Worm (Caenorhabditis elegans): Measurements from ENCODE around the gene Y102A11A.2.

DNA sequence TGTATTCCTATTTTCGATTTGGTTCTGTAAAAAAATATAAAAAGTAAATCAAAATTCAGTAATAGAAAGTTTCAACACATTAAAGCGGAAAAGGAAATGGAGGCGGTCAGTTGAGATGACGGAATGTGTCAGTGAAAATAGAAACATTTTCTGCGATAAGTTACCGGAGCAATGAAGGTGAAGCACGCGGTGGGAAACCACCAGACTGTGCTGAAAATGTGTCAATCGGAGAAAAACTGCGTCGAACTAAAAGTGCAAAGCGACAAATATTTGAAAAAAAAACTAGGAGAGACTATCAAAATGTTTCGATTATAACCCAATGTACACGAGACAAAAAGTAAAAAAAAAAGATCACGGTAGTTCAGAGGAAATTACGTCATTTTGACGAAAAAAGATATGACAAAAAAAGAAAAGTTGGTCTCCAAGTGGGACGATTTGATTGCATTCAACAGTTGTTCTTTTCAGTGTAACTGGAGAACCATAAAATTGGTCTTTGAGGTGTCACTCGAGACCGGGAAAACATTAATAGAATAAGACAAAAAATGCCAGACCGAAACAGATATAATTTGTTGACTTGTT lies 44.1 kb downstream of the Y102A11A.2 start, which contains the start of gene acl-4:
- TF ChIP-seq lsy-2 (tag; optimal IDR thresholded peaks at IDR 0.05): no peak
- TF ChIP-seq nhr-237 (tag; optimal IDR thresholded peaks at IDR 0.05): no peak
- TF ChIP-seq zip-8 (tag; optimal IDR thresholded peaks at IDR 0.05): no peak
- TF ChIP-seq unc-39 (tag; optimal IDR thresholded peaks at IDR 0.05): no peak
- TF ChIP-seq unc-62 (GFP tag; optimal IDR thresholded peaks at IDR 0.05): no peak
- TF ChIP-seq nhr-2 (tag; optimal IDR thresholded peaks at IDR 0.05): no peak
